Worm (Caenorhabditis elegans): ENCODE measurements around the gene clec-185.

The clec-185 gene

DNA sequence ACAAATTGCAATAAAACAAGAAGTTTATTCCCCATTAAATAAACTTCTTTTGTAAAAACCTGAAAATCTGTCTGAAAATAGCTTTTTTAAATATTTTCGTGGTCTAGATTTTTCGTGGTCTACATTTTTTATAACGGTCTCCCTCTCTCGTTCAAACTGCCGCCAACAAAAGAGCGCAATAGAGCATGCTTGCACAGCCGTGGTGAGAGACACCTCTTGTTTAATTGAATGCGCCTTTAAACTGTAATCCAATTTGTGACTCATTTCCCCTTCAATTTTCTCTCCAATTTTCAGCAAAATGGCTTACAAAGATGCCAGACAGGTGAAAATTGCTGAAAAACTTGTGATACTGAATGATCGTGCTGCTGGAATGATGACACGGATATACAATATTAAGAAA lies 34.3 kb upstream of the clec-185 start, which contains the start of gene gex-3 (continued):
- TF ChIP-seq C38D4.7 (GFP tag; optimal IDR thresholded peaks at IDR 0.05) = no peak
- no peak for TF ChIP-seq gmeb-2 (tag; optimal IDR thresholded peaks at IDR 0.05)
- no peak for TF ChIP-seq hlh-6 (tag; optimal IDR thresholded peaks at IDR 0.05)
- TF ChIP-seq pat-9 (tag; optimal IDR thresholded peaks at IDR 0.05) = no peak
- no peak for TF ChIP-seq ceh-9 (tag; optimal IDR thresholded peaks at IDR 0.05)

DNA sequence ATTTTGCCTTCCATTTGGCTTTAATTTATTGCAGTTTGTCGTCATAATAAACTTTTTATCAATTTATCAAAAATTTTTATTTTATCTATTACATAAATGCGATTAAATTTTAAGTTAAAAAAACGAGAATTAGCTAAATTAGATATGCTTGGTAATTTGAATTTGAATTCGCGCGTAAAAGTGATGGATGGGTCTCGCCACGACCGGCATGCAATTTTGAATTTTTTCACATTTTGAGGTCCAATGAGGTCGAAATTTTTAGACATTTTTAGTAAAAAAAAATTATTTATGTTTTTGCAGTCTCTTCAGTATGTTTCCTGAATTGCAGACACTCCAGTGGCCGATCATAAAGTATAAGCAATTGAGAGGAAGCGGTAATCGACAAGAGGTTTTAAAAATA lies 29.8 kb upstream of the clec-185 start, which contains the start of gene dsb-1:
Gene dsb-1 (plus strand): TSS at position 301 of the 400 bp plus-strand sequence.
- TF ChIP-seq nhr-232 (tag; optimal IDR thresholded peaks at IDR 0.05) (no peak), ceh-45 (GFP tag; IDR thresholded peaks at IDR 0.05) (no peak), pqm-1 (tag; optimal IDR thresholded peaks at IDR 0.05) (no peak), nfya-1 (tag; optimal IDR thresholded peaks at IDR 0.05) (no peak), sdc-2 (tag; optimal IDR thresholded peaks at IDR 0.05) (no peak), nhr-11 (tag; optimal IDR thresholded peaks at IDR 0.05) (no peak), odd-2 (tag; optimal IDR thresholded peaks at IDR 0.05) (no peak), zip-5 (tag; optimal IDR thresholded peaks at IDR 0.05) (no peak), ceh-30 (tag; optimal IDR thresholded peaks at IDR 0.05) (no peak), tbx-2 (tag; optimal IDR thresholded peaks at IDR 0.05) (no peak), mec-3 (tag; optimal IDR thresholded peaks at IDR 0.05; ENCODE audit: borderline replicate concordance) (no peak), sox-2 (GFP tag; IDR thresholded peaks at IDR 0.05) (no peak), F13H6.1 (tag; optimal IDR thresholded peaks at IDR 0.05) (no peak), pros-1 (tag; optimal IDR thresholded peaks at IDR 0.05) (no peak), Y22D7AL.16 (tag; optimal IDR thresholded peaks at IDR 0.05) (no peak), K09A11.1 (tag; optimal IDR thresholded peaks at IDR 0.05; ENCODE audit: insufficient read depth) (no peak), pat-9 (tag; optimal IDR thresholded peaks at IDR 0.05) (no peak), eyg-1 (tag; optimal IDR thresholded peaks at IDR 0.05) (no peak)

DNA sequence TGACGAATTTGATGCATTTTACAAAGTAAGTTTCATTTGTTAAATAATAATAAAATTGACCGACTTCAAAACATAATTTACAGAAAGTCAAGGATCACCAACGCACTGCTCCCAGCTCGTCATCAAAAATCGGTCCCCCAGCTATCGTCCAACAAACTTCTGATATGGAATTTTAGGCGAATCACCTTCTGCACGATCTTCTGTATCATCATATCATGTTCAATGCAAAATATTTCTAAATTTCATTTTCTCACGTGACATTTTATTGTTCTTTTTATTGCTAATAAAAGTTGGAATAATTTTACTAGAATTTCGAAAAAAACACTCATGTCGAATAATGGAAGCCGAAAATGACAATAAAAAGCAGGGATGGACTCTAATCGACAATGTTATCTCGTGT lies 28.3 kb upstream of the clec-185 start, which contains the start of gene acl-13:
Gene acl-13 (plus strand): TSS at position 301 of the 400 bp plus-strand sequence.
- TF ChIP-seq ztf-16 (tag; optimal IDR thresholded peaks at IDR 0.05) = no peak
- TF ChIP-seq hlh-13 (GFP tag; optimal IDR thresholded peaks at IDR 0.05) = no peak
- no peak for TF ChIP-seq hlh-15 (tag; optimal IDR thresholded peaks at IDR 0.05)
- no peak for TF ChIP-seq C08G9.2 (tag; optimal IDR thresholded peaks at IDR 0.05)
- no peak for TF ChIP-seq sox-2 (GFP tag; IDR thresholded peaks at IDR 0.05)
- TF ChIP-seq nhr-11 (tag; optimal IDR thresholded peaks at IDR 0.05) = no peak

- TF ChIP-seq rnt-1 (tag; optimal IDR thresholded peaks at IDR 0.05) (no peak), ceh-24 (tag; optimal IDR thresholded peaks at IDR 0.05) (no peak), pha-4 (tag; optimal IDR thresholded peaks at IDR 0.05) (no peak), pros-1 (tag; optimal IDR thresholded peaks at IDR 0.05) (no peak), elt-4 (tag; optimal IDR thresholded peaks at IDR 0.05) (no peak), madf-2 (tag; optimal IDR thresholded peaks at IDR 0.05) (no peak), ceh-18 (tag; optimal IDR thresholded peaks at IDR 0.05) (no peak), pat-9 (tag; optimal IDR thresholded peaks at IDR 0.05) (no peak), ttx-3 (tag; optimal IDR thresholded peaks at IDR 0.05) (no peak), hlh-6 (tag; optimal IDR thresholded peaks at IDR 0.05) (no peak), fkh-6 (tag; optimal IDR thresholded peaks at IDR 0.05) (no peak), fkh-10 (GFP tag; optimal IDR thresholded peaks at IDR 0.05) (no peak)
Measured at ce11 chrIV:12414601-12415000, 23.9 kb upstream of the clec-185 start.

Data from whole organism, late embryonic.